Fruit fly (Drosophila melanogaster): Measurements from ENCODE around the gene bowl.

dm6 chr2L:3729635-3730034 lies 41.9 kb upstream of the bowl start:
- no peak for TF ChIP-seq Crg-1 (GFP tag; optimal IDR thresholded peaks at IDR 0.05)
- no peak for TF ChIP-seq pad (GFP tag; optimal IDR thresholded peaks at IDR 0.05)
- TF ChIP-seq tj (GFP tag; optimal IDR thresholded peaks at IDR 0.05) = no peak
- no peak for TF ChIP-seq kay (GFP tag; ENCODE audit: borderline replicate concordance)
- no peak for TF ChIP-seq cic (GFP tag; optimal IDR thresholded peaks at IDR 0.05)
